Worm (Caenorhabditis elegans): Measurements from ENCODE around the gene T03F6.6.
"Not testable (repeated sequence)": the region's sequence is repeated elsewhere in the genome, so short reads cannot be mapped to it uniquely, and the experiment has no call there.

T03F6.6 gene

DNA sequence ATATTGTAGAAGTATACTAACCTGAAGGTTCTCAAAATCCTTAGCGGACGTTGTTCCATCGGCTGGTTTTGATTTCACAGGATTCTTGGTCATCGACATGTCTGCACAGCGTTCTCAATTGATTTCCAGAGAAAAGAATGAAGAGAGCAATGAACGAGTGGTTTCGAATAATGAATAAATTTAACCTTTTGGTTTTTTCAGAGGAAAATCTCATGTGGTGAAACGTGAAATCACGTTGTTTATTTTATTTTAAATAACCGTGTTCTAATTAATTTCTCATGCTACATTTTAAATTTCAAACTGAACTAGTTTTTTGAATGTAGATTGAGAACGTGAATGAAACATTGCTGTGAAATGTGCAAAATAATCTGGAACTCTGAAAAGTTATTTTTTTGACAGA is at the start of gene T03F6.6:
TSS of gene T03F6.6 (minus strand) at position 101 of the 400 bp plus-strand sequence.
- TF ChIP-seq W03F9.2 (tag; optimal IDR thresholded peaks at IDR 0.05) (no peak), him-1 (tag; optimal IDR thresholded peaks at IDR 0.05) (no peak), dao-5 (tag; optimal IDR thresholded peaks at IDR 0.05) (no peak)

DNA sequence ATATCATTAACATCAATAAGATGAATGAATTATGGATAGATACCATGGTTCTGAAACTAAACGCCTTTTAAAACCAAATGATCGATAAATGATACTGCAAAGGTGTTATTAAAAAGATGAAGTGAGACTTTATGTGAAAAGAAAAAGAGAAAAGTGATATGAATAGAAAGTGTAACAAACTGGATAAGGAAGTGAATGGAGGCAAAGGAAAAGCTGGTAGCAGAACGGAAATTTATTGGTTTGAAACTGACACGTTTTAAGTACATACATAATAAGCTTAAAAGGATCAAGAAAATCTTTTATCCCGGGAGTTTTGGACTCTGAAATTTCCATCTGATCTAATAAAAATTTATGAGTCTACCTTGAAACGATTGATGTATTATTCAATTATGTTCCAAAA is 49.6 kb upstream of the T03F6.6 start, which contains the start of gene bli-5:
TSS of gene bli-5 (minus strand) at position 101 of the 400 bp plus-strand sequence.
- no peak for TF ChIP-seq W03F9.2 (tag; optimal IDR thresholded peaks at IDR 0.05)
- no peak for TF ChIP-seq dao-5 (tag; optimal IDR thresholded peaks at IDR 0.05)
- TF ChIP-seq him-1 (tag; optimal IDR thresholded peaks at IDR 0.05): no peak

DNA sequence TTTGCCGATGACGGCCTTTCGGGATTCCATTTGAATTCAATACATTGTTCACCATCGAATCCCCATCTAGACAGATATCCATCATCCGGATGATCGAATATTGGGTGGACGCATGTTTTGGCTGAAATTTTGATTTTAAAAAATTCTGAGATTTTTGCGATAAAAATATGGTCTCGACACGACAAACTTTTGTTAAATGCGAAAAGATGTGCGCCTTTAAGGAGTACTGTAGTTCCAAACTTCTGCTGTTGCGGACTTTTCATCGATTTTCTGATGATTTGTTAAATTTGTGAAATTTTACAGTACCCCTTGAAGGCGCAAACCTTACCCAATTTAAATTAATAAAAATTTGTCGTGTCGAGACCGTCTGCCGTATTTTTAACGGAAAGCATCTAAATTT is 47.7 kb upstream of the T03F6.6 start:
- TF ChIP-seq dao-5 (tag; optimal IDR thresholded peaks at IDR 0.05) (no peak), W03F9.2 (tag; optimal IDR thresholded peaks at IDR 0.05) (no peak), him-1 (tag; optimal IDR thresholded peaks at IDR 0.05) (no peak)

DNA sequence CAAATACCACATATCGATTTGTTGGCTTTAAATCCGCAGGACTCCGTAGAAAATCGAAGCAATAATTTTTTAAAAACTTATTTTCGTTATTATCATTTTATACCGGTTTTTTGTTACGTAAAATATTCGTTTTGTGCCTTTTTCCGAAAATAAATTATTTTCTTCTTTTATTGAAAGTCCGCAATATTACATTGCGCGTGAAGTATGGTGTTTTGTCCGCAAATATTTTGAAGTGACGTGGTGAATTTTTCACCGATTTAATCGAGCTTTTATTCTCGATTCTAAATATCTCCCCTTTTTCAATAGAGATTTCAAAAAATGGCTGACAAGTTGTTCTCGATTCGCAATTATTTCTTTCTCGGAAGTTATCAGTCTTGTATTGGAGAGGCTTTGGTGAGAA is 45.9 kb upstream of the T03F6.6 start, which contains the start of gene cope-1:
TSS of gene cope-1 (plus strand) at position 229 of the 400 bp plus-strand sequence.
- no peak for TF ChIP-seq him-1 (tag; optimal IDR thresholded peaks at IDR 0.05)
- TF ChIP-seq dao-5 (tag; optimal IDR thresholded peaks at IDR 0.05): no peak
- no peak for TF ChIP-seq W03F9.2 (tag; optimal IDR thresholded peaks at IDR 0.05)

DNA sequence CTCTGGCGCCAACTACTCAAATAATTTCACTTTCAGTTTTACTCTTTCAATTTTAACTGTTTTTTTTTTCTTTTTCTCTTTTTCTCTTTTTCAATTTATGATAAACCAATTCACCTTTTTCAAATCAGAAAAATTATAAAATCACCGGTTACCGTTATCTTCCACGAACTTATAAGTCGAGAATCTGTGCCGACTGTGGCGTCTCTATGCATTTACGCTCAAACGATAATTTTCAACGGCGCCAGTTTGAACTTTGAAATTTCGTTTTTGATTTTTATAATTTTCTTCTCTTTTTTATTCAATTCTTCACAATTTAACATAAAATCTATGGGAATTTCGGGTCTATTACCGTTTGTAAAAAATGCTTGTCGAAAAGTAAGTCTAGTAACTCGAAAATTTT is 43.3 kb upstream of the T03F6.6 start, which contains the start of gene exo-1:
TSS of gene exo-1 (plus strand) at position 101 of the 400 bp plus-strand sequence.
- TF ChIP-seq dao-5 (tag; optimal IDR thresholded peaks at IDR 0.05): no peak
- peak; percentile 87 for TF ChIP-seq W03F9.2 (tag; optimal IDR thresholded peaks at IDR 0.05)

DNA sequence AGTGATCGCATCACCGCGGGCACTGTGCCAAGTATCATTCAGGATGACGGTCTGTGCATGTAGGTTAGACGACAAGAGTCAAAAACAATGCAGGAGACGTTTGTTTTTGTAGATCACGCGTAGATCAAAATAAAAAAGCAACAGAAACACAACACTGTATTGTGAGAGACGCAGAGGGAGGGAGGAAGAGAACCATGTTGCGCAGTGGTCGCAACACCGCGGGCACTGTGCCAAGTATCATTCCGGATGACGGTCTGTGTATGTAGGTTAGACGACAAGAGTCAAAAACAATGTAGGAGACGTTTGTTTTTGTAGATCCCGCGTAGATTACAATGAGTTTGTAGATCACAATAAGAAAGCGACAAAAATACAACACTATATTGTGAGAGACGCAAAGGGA is 38.9 kb upstream of the T03F6.6 start:
- no peak for TF ChIP-seq dao-5 (tag; optimal IDR thresholded peaks at IDR 0.05)

DNA sequence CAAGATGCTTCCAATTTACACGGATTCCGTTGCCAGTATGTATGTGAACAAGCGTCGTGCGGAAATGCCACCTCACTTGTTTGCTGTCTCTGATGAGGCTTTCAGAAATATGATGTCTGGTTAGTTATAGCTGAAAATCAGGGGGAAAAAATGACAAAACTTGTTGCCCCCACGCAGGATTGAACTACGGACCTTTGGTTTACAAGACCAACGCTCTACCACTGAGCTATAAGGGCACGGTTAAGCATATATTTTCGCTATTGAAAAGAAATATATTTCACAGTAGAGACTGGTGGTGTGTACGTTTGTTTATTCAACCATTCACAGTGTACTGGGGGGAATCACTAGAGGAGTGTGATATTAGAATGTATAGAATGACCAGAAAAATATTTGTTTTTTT is 31.1 kb upstream of the T03F6.6 start:
- TF ChIP-seq him-1 (tag; optimal IDR thresholded peaks at IDR 0.05): no peak
- no peak for TF ChIP-seq dao-5 (tag; optimal IDR thresholded peaks at IDR 0.05)
- TF ChIP-seq W03F9.2 (tag; optimal IDR thresholded peaks at IDR 0.05): no peak

DNA sequence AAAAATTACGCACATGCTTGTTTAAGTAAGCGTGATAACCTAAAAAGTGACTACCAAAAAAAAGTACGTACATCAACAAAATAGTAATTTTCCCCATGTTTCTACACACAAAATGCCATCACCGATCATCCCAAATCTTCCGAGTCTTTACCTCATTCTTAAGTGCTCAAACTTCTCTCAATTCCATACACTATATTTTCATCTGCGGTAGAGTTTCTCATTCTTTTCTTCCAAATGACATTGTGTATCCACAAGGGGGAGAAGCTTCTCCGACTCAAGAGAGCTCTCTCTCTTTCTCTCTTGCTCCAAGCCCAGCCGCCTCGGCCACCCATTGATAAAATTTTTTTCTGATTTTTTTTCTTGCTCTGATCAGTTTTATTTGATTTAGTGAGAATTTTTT is 29.4 kb upstream of the T03F6.6 start, which contains the start of gene myo-6:
TSS of gene myo-6 (plus strand) at position 301 of the 400 bp plus-strand sequence.
- no peak for TF ChIP-seq him-1 (tag; optimal IDR thresholded peaks at IDR 0.05)
- no peak for TF ChIP-seq dao-5 (tag; optimal IDR thresholded peaks at IDR 0.05)
- TF ChIP-seq W03F9.2 (tag; optimal IDR thresholded peaks at IDR 0.05): no peak

DNA sequence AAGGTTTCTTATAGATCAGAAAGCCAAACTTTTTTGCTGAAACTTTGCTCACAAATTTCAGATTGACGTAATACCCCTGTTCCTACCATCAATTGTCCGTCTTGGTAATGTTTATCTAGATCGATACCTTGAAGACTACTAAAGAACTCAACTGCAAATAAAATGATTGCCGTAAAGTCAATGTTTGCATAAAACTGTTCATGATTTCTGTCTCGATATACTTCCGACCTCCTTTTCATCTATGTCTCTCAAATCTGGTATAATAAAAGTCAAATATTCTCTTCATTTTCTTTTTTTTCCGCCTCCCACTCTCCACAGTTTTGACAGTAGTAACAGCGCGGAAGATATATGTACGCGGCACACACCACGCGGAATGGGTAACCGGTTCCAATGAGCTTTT is 25.4 kb upstream of the T03F6.6 start, which contains the start of gene nas-1:
TSS of gene nas-1 (plus strand) at position 301 of the 400 bp plus-strand sequence.
- no peak for TF ChIP-seq dao-5 (tag; optimal IDR thresholded peaks at IDR 0.05)
- TF ChIP-seq him-1 (tag; optimal IDR thresholded peaks at IDR 0.05): no peak
- no peak for TF ChIP-seq W03F9.2 (tag; optimal IDR thresholded peaks at IDR 0.05)

DNA sequence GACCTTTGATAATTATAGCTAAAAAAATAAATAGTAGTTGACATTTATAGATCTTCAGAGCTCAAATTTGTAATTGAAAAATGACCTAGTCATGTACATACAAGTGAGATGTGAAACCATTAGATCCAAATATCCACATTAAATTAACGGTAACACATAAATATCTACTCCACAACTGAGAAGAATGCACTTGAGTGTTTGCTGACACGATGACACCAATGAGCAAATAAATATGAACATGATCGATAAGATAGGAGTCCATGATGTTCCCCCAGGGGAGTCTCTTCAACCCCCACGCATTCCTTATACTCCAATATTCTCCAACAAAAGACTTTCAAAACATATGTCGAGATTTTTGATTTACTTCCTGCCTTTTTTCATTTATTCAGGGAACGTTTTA is 24.3 kb upstream of the T03F6.6 start, which contains the start of gene ttr-52:
TSS of gene ttr-52 (plus strand) at position 301 of the 400 bp plus-strand sequence.
- no peak for TF ChIP-seq W03F9.2 (tag; optimal IDR thresholded peaks at IDR 0.05)
- TF ChIP-seq dao-5 (tag; optimal IDR thresholded peaks at IDR 0.05): no peak
- no peak for TF ChIP-seq him-1 (tag; optimal IDR thresholded peaks at IDR 0.05)

DNA sequence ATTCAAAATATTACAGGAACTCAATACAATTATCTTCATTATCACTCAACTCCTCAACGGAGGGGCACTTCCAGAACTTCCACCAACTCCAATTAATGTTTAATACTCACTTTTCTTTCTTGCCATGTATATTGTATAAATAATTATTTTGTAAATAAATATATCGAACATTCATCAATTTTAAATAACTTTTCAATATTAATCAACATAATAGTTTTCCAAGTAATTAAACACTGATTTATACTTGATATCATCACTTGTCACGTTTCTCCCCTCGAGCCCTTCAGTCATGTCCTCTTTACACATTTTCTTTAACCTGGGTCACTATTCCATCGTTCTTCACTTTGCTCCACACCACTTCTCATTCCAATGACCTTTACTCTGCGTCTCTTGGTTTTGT is 22.8 kb upstream of the T03F6.6 start, which contains the start of gene mig-18:
TSS of gene mig-18 (plus strand) at position 301 of the 400 bp plus-strand sequence.
- TF ChIP-seq W03F9.2 (tag; optimal IDR thresholded peaks at IDR 0.05): no peak
- TF ChIP-seq dao-5 (tag; optimal IDR thresholded peaks at IDR 0.05): no peak
- TF ChIP-seq him-1 (tag; optimal IDR thresholded peaks at IDR 0.05): no peak

DNA sequence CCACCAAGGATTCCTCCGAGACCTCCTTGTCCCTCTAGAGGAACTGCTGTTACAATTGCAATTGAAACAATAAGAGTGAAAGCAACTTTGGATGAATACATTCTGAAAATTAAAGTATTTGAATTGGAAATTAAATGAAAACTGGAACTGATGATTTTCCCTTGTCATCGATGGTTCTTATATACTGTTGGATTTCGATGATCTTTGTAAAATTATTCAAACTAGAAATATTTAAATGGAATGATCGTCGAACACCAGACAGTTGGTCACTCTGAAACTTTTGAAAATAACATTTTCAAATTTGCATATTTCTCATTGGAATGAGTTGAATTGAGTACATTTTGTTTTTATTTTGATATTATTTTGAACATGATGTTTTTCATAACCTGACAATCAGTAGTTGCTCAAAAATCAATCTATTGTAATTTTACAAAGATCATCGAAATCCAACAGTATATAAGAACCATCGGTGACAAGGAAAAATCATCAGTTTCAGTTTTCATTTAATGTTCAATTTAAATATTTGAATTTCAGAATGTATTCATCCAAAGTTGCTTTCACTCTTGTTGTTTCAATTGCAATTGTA is 21.7 kb upstream of the T03F6.6 start, which contains the start of the genes srlf-9 and srlf-10:
TSS of gene srlf-9 (minus strand) at position 101 of the 586 bp plus-strand sequence.
TSS of gene srlf-10 (plus strand) at position 536 of the 586 bp plus-strand sequence.
- TF ChIP-seq dao-5, him-1, W03F9.2 (tag; optimal IDR thresholded peaks at IDR 0.05): not testable (repeated sequence)

DNA sequence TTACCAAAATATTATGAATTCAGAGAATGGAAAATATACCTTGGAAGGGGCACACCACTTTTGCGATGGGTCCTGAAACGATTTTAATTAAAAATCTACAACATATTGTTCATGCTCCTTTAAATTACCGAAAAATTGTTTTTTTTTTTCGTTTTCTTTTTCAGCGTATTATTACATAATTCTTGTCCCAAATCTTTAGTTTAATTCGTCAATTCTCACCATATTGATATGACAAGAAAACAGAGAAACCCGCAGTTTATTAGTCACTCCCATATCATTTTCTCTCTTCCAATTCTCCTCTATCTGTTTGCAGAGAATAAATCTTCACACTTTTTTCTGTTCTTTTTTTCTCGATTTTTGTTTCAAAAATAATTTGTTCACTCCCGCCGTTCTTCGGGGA is 15.2 kb upstream of the T03F6.6 start, which contains the start of gene F11F1.1:
TSS of gene F11F1.1 (plus strand) at position 301 of the 400 bp plus-strand sequence.
- no peak for TF ChIP-seq W03F9.2 (tag; optimal IDR thresholded peaks at IDR 0.05)
- TF ChIP-seq him-1 (tag; optimal IDR thresholded peaks at IDR 0.05): no peak
- no peak for TF ChIP-seq dao-5 (tag; optimal IDR thresholded peaks at IDR 0.05)

DNA sequence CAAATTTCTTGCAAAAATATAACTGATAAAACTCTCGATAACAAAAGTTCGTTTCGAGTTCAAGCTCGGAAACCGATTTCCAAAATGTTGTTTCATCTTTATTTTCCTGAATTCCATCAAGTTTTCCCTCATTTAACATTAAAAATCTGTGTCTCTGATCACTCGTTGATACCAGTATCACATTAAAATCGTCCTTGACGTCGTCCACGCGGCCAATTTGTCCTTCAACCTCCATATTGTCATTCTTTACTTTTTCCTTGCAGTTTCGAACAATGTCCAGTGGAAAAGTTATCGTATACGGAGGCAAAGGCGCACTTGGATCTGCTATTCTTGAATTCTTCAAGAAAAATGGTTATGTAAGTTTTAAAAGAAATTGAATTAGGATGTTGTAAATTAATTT is 13.6 kb upstream of the T03F6.6 start, which contains the start of gene qdpr-1:
TSS of gene qdpr-1 (plus strand) at position 264 of the 400 bp plus-strand sequence.
- TF ChIP-seq dao-5 (tag; optimal IDR thresholded peaks at IDR 0.05) (no peak), him-1 (tag; optimal IDR thresholded peaks at IDR 0.05) (no peak), W03F9.2 (tag; optimal IDR thresholded peaks at IDR 0.05) (no peak)

All from whole organism, L4/young adult.